Fruit fly (Drosophila melanogaster) whole organism, embryonic: ENCODE measurements around the gene MED18.
A peak's percentile ranks its signal among the peaks of the same experiment; 100 is the strongest.

Source experiments
- Blimp-1 ChIP-seq: fragments of 200-800 bp; sonication (Bioruptor generic); optimal IDR thresholded peaks from 3 replicates; lab custom pipeline; 2018; ENCODE audit warnings: missing biosample characterization, missing genetic modification characterization, mild to moderate bottlenecking, moderate library complexity, missing genetic modification reagents
- CG10147 ChIP-seq: fragments of 200-800 bp; sonication (Bioruptor generic); optimal IDR thresholded peaks from 2 replicates; lab custom pipeline; 2019; ENCODE audit warnings: missing biosample characterization, mild to moderate bottlenecking, missing genetic modification characterization, moderate library complexity
- CG10267 ChIP-seq: fragments of 200-800 bp; sonication (Bioruptor generic); optimal IDR thresholded peaks from 2 replicates; lab custom pipeline; 2018; ENCODE audit warnings: missing biosample characterization, mild to moderate bottlenecking, missing genetic modification characterization, moderate library complexity
- CG11456 ChIP-seq: fragments of 200-800 bp; sonication (Bioruptor generic); IDR thresholded peaks from 3 replicates; pipeline ENCODE4 v1.3.6; 2022; ENCODE audit warnings: missing biosample characterization, missing genetic modification characterization
- CG11560 ChIP-seq: fragments of 200-800 bp; sonication (Bioruptor generic); IDR thresholded peaks from 3 replicates; pipeline ENCODE4 v1.3.6; 2022; ENCODE audit warnings: missing biosample characterization, missing genetic modification characterization
- CG12104 ChIP-seq: fragments of 200-800 bp; sonication (Bioruptor generic); optimal IDR thresholded peaks from 3 replicates; lab custom pipeline; 2016; ENCODE audit warnings: missing biosample characterization, missing genetic modification characterization
- CG12659 ChIP-seq: fragments of 200-800 bp; sonication (Bioruptor generic); optimal IDR thresholded peaks from 3 replicates; lab custom pipeline; 2017; ENCODE audit warnings: mild to moderate bottlenecking, missing biosample characterization, missing genetic modification reagents, missing genetic modification characterization
- CG12942 ChIP-seq: fragments of 200-800 bp; sonication (Bioruptor generic); optimal IDR thresholded peaks from 3 replicates; lab custom pipeline; 2016; ENCODE audit warnings: missing biosample characterization, missing genetic modification characterization
- CG14050 ChIP-seq: fragments of 200-800 bp; sonication (Bioruptor generic); IDR thresholded peaks from 3 replicates; pipeline ENCODE4 v1.3.6; 2022; ENCODE audit warnings: missing biosample characterization, missing genetic modification characterization
- CG31224 ChIP-seq: fragments of 200-800 bp; sonication (Bioruptor generic); IDR thresholded peaks from 2 replicates; pipeline ENCODE4 v1.3.6; 2022; ENCODE audit warnings: missing biosample characterization, missing genetic modification characterization
- CG31441 ChIP-seq: fragments of 200-800 bp; sonication (Bioruptor generic); IDR thresholded peaks from 2 replicates; pipeline ENCODE4 v1.3.6; 2022; ENCODE audit warnings: missing biosample characterization, missing genetic modification characterization
- CG3281 ChIP-seq: fragments of 200-800 bp; sonication (Bioruptor generic); optimal IDR thresholded peaks from 3 replicates; lab custom pipeline; 2017; ENCODE audit warnings: missing biosample characterization, mild to moderate bottlenecking, missing genetic modification characterization
- CG3407 ChIP-seq: fragments of 200-800 bp; sonication (Bioruptor generic); optimal IDR thresholded peaks from 2 replicates; lab custom pipeline; 2018; ENCODE audit warnings: missing biosample characterization, mild to moderate bottlenecking, missing genetic modification characterization
- CG8478 ChIP-seq: fragments of >200 bp; optimal IDR thresholded peaks from 2 replicates; lab custom pipeline; 2018
- CG9609 ChIP-seq: fragments of 200-800 bp; sonication (Bioruptor generic); optimal IDR thresholded peaks from 3 replicates; lab custom pipeline; 2016; ENCODE audit warnings: missing biosample characterization, missing genetic modification characterization
- CG9797 ChIP-seq: fragments of 200-800 bp; sonication (Bioruptor generic); optimal IDR thresholded peaks from 3 replicates; lab custom pipeline; 2018; ENCODE audit warnings: missing biosample characterization, mild to moderate bottlenecking, missing genetic modification characterization
- CG9932 ChIP-seq: fragments of 200-800 bp; sonication (Bioruptor generic); IDR thresholded peaks from 2 replicates; pipeline ENCODE4 v1.3.6; 2022; ENCODE audit warnings: missing biosample characterization, missing genetic modification characterization
- Dip2 ChIP-seq: fragments of 200-800 bp; sonication (Bioruptor generic); IDR thresholded peaks from 2 replicates; pipeline ENCODE4 v1.3.6; 2022; ENCODE audit warnings: missing biosample characterization, missing genetic modification characterization
- Ets97D ChIP-seq: fragments of 200-800 bp; sonication (Bioruptor generic); optimal IDR thresholded peaks from 3 replicates; lab custom pipeline; 2016; ENCODE audit warnings: missing biosample characterization, missing genetic modification characterization
- Fer2 ChIP-seq: fragments of 200-800 bp; sonication (Bioruptor generic); optimal IDR thresholded peaks from 2 replicates; lab custom pipeline; 2018; ENCODE audit warnings: missing biosample characterization, mild to moderate bottlenecking, missing genetic modification characterization, moderate library complexity
- HLH54F ChIP-seq: fragments of 200-800 bp; sonication (Bioruptor generic); optimal IDR thresholded peaks from 3 replicates; lab custom pipeline; 2016; ENCODE audit warnings: missing biosample characterization, missing genetic modification characterization
- Hmx ChIP-seq: fragments of 200-800 bp; sonication (Bioruptor generic); optimal IDR thresholded peaks from 2 replicates; lab custom pipeline; 2016; ENCODE audit warnings: missing biosample characterization, missing genetic modification characterization
- Meics ChIP-seq: fragments of 200-800 bp; sonication (Bioruptor generic); optimal IDR thresholded peaks from 2 replicates; lab custom pipeline; 2017; ENCODE audit warnings: missing biosample characterization, mild to moderate bottlenecking, missing genetic modification characterization
- NC2β ChIP-seq: fragments of 200-800 bp; sonication (Bioruptor generic); optimal IDR thresholded peaks from 2 replicates; lab custom pipeline; 2016; ENCODE audit warnings: missing biosample characterization, missing genetic modification characterization
- PHDP ChIP-seq: fragments of 200-800 bp; sonication (Bioruptor generic); optimal IDR thresholded peaks from 3 replicates; lab custom pipeline; 2018; ENCODE audit warnings: missing biosample characterization, mild to moderate bottlenecking, missing genetic modification characterization, moderate library complexity
- Sin3A ChIP-seq: fragments of >200 bp; optimal IDR thresholded peaks from 2 replicates; lab custom pipeline; 2018
- YL-1 ChIP-seq: fragments of 200-800 bp; sonication (Bioruptor generic); optimal IDR thresholded peaks from 3 replicates; lab custom pipeline; 2017; ENCODE audit warnings: missing biosample characterization, mild to moderate bottlenecking, missing genetic modification characterization
- ash1 ChIP-seq: fragments of 200-800 bp; sonication (Bioruptor generic); optimal IDR thresholded peaks from 2 replicates; lab custom pipeline; 2018; ENCODE audit warnings: missing biosample characterization, mild to moderate bottlenecking, missing genetic modification characterization
- bigmax ChIP-seq: fragments of 200-800 bp; sonication (Bioruptor generic); optimal IDR thresholded peaks from 2 replicates; lab custom pipeline; 2018; ENCODE audit warnings: missing biosample characterization, mild to moderate bottlenecking, missing genetic modification characterization
- chinmo ChIP-seq: fragments of 200-800 bp; sonication (Bioruptor generic); IDR thresholded peaks from 4 replicates; pipeline ENCODE4 v1.3.6; 2022; ENCODE audit warnings: missing biosample characterization, missing genetic modification characterization; ENCODE audit not compliant: partially characterized antibody
- ci ChIP-seq: fragments of 200-800 bp; sonication (Bioruptor generic); IDR thresholded peaks from 3 replicates; pipeline ENCODE4 v1.3.6; 2022; ENCODE audit warnings: missing biosample characterization, missing genetic modification characterization
- crp ChIP-seq, 2 experiments: fragments of 200-800 bp; sonication (Bioruptor generic); optimal IDR thresholded peaks; 2 replicates in 1 of 2; 3 replicates in 1 of 2; lab custom pipeline; 2017; ENCODE audit warnings: missing biosample characterization in 2 of 2, missing genetic modification characterization in 2 of 2, mild to moderate bottlenecking in 1 of 2, moderate library complexity in 1 of 2
- dan ChIP-seq: fragments of 200-800 bp; sonication (Bioruptor generic); IDR thresholded peaks from 2 replicates; pipeline ENCODE4 v1.3.6; 2022; ENCODE audit warnings: missing biosample characterization, missing genetic modification characterization
- dimm ChIP-seq: fragments of 200-800 bp; sonication (Bioruptor generic); IDR thresholded peaks from 2 replicates; pipeline ENCODE4 v1.3.6; 2022; ENCODE audit warnings: missing biosample characterization, missing genetic modification characterization
- dmrt11E ChIP-seq: fragments of 200-800 bp; sonication (Bioruptor generic); optimal IDR thresholded peaks from 3 replicates; lab custom pipeline; 2018; ENCODE audit warnings: missing biosample characterization, mild to moderate bottlenecking, missing genetic modification characterization, moderate library complexity
- dysf ChIP-seq: fragments of 200-800 bp; sonication (Bioruptor generic); IDR thresholded peaks from 3 replicates; pipeline ENCODE4 v1.3.6; 2022; ENCODE audit warnings: missing biosample characterization, missing genetic modification characterization
- esg ChIP-seq: fragments of 200-800 bp; sonication (Bioruptor generic); conservative IDR thresholded peaks from 2 replicates; pipeline ENCODE4 v1.3.6; 2022; ENCODE audit warnings: missing biosample characterization, missing genetic modification characterization
- gce ChIP-seq: fragments of 200-800 bp; sonication (Bioruptor generic); IDR thresholded peaks from 3 replicates; pipeline ENCODE4 v1.3.6; 2022; ENCODE audit warnings: missing biosample characterization, missing genetic modification characterization
- gfzf ChIP-seq: fragments of 200-800 bp; sonication (Bioruptor generic); optimal IDR thresholded peaks from 2 replicates; lab custom pipeline; 2016; ENCODE audit warnings: missing biosample characterization, mild to moderate bottlenecking, missing genetic modification characterization, moderate library complexity
- mirr ChIP-seq: fragments of 200-800 bp; sonication (Bioruptor generic); optimal IDR thresholded peaks from 3 replicates; lab custom pipeline; 2018; ENCODE audit warnings: missing biosample characterization, mild to moderate bottlenecking, missing genetic modification characterization
- mld ChIP-seq: fragments of 200-800 bp; sonication (Bioruptor generic); IDR thresholded peaks from 3 replicates; pipeline ENCODE4 v1.3.6; 2022; ENCODE audit warnings: missing biosample characterization, missing genetic modification characterization; ENCODE audit not compliant: partially characterized antibody
- pan ChIP-seq, 4 experiments: fragments of >200 bp in 3 of 4; fragments of 200-800 bp in 1 of 4; sonication (Bioruptor generic) in 1 of 4; optimal IDR thresholded peaks in 3 of 4; IDR thresholded peaks in 1 of 4; 2 replicates each; pipeline versions ENCODE4 v1.3.6 to Lab custom; 2017 to 2022; ENCODE audit warnings: missing biosample characterization in 2 of 4, missing genetic modification characterization in 2 of 4, mixed read lengths in 1 of 4
- pum ChIP-seq: fragments of 200-800 bp; sonication (Bioruptor generic); optimal IDR thresholded peaks from 2 replicates; lab custom pipeline; 2016; ENCODE audit warnings: missing biosample characterization, missing genetic modification characterization
- sens ChIP-seq: fragments of 200-800 bp; sonication (Bioruptor generic); peaks from one replicate; lab custom pipeline; 2016; ENCODE audit warnings: missing biosample characterization, missing genetic modification characterization
- shn ChIP-seq: fragments of 200-800 bp; sonication (Bioruptor generic); optimal IDR thresholded peaks from 3 replicates; lab custom pipeline; 2016; ENCODE audit warnings: missing biosample characterization, missing genetic modification characterization
- sima ChIP-seq: fragments of 200-800 bp; sonication (Bioruptor generic); optimal IDR thresholded peaks from 2 replicates; lab custom pipeline; 2016; ENCODE audit warnings: missing biosample characterization, missing genetic modification characterization
- sob ChIP-seq: fragments of 200-800 bp; sonication (Bioruptor generic); IDR thresholded peaks from 2 replicates; pipeline ENCODE4 v1.3.6; 2022; ENCODE audit warnings: missing biosample characterization, missing genetic modification characterization
- tgo ChIP-seq: fragments of 200-800 bp; sonication (Bioruptor generic); IDR thresholded peaks from 3 replicates; pipeline ENCODE4 v1.3.6; 2022; ENCODE audit warnings: missing biosample characterization, missing genetic modification characterization
- trem ChIP-seq: fragments of 200-800 bp; optimal IDR thresholded peaks from 3 replicates; lab custom pipeline; 2019; ENCODE audit warnings: missing biosample characterization, mild to moderate bottlenecking, missing genetic modification characterization, moderate library complexity
- ttk ChIP-seq: fragments of 200-800 bp; sonication (Bioruptor generic); IDR thresholded peaks from 2 replicates; pipeline ENCODE4 v2.1.2; 2022; ENCODE audit warnings: missing biosample characterization, missing genetic modification characterization
- unc-4 ChIP-seq: fragments of 200-800 bp; sonication (Bioruptor generic); IDR thresholded peaks from 2 replicates; pipeline ENCODE4 v1.3.6; 2022; ENCODE audit warnings: missing biosample characterization, missing genetic modification characterization; ENCODE audit not compliant: partially characterized antibody

Gene MED18

DNA sequence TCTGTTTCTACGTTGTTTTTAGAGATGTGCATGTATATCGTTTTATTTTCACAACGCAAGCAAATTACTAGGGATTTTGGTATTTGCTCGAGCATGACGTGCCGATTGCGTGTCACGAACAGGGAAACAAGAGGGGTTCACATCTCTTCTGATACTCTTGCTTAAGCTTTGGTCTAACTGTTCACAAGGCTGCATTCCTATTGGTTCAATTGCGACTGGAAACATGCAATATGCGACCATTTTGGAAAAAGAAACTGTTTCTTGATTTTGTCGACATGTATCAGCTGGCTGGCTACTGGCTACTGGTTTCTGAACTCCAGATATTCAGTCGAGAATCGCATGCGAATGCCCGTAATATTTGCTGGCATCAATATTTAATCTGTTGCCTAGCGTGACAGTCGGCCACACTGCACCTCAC lies 14.4 kb downstream of the MED18 start, which contains the start of gene Coa8 (continued):
- TF ChIP-seq dmrt11E (tag; lab: Kevin White, UChicago) (peak; percentile 6), Fer2 (tag; lab: Kevin White, UChicago) (no peak), CG12659 (GFP tag; lab: Kevin White, UChicago) (peak; percentile 25), CG14050 (GFP tag; lab: Robert Waterston, UW) (no peak), CG11560 (tag; lab: Robert Waterston, UW) (no peak), CG11456 (GFP tag; lab: Robert Waterston, UW) (0 out of 3 replicates have a peak, but pooled peaks have one; percentile 43), CG10267 (tag; lab: Kevin White, UChicago) (no peak), CG12104 (GFP tag; lab: Kevin White, UChicago) (no peak), Sin3A (lab: Kevin White, UChicago) (peak; percentile 39), ash1 (GFP tag; lab: Kevin White, UChicago) (no peak), pan (optimal IDR thresholded peaks at IDR 0.05; lab: Kevin White, UChicago) (no peak), pan (GFP tag; optimal IDR thresholded peaks at IDR 0.05 in 1 of 2, IDR thresholded peaks at IDR 0.05 in 1 of 2) (peak in 1 of 2 experiments; percentile 54), ttk (GFP tag; lab: Robert Waterston, UW) (peak; percentile 18; the same call in 1 of the 2 replicates), NC2β (no peak), mirr (peak; percentile 32), PHDP (peak; percentile 30), esg (GFP tag; lab: Robert Waterston, UW) (no peak; the same call in 1 of the 2 replicates), CG10147 (GFP tag; lab: Kevin White, UChicago) (peak; percentile 3), trem (tag; lab: Kevin White, UChicago) (peak; percentile 7), dysf (peak; percentile 63; the same call in 2 of the 3 replicates), CG3281 (GFP tag; lab: Kevin White, UChicago) (peak; percentile 21), sens (GFP tag; lab: Kevin White, UChicago) (peak; percentile 81), CG31441 (GFP tag; lab: Robert Waterston, UW) (0 out of 2 replicates have a peak, but pooled peaks have one; percentile 4), dimm (GFP tag; lab: Robert Waterston, UW) (no peak), sob (GFP tag; lab: Robert Waterston, UW) (0 out of 2 replicates have a peak, but pooled peaks have one; percentile 52), pum (GFP tag; lab: Kevin White, UChicago) (peak; percentile 46), HLH54F (GFP tag; lab: Kevin White, UChicago) (peak; percentile 43), mld (GFP tag; lab: Robert Waterston, UW) (peak; percentile 57; the same call in 1 of the 3 replicates), sima (GFP tag; lab: Kevin White, UChicago) (no peak), CG12942 (GFP tag; lab: Kevin White, UChicago) (peak; percentile 23), bigmax (GFP tag; lab: Kevin White, UChicago) (no peak), CG8478 (no peak), Hmx (GFP tag; lab: Kevin White, UChicago) (no peak), chinmo (no peak), YL-1 (GFP tag; lab: Kevin White, UChicago) (peak; percentile 10), Ets97D (GFP tag; lab: Kevin White, UChicago) (peak; percentile 9), gce (no peak), Dip2 (GFP tag; lab: Robert Waterston, UW) (no peak), dan (GFP tag; lab: Robert Waterston, UW) (no peak), CG31224 (GFP tag; lab: Robert Waterston, UW) (peak; percentile 87), CG9609 (peak; percentile 66), Meics (GFP tag; lab: Kevin White, UChicago) (peak; percentile 38), unc-4 (peak; percentile 28; the same call in 1 of the 2 replicates), ci (GFP tag; lab: Robert Waterston, UW) (0 out of 3 replicates have a peak, but pooled peaks have one; percentile 18), CG9797 (GFP tag; lab: Kevin White, UChicago) (peak; percentile 33), Blimp-1 (peak; percentile 2), tgo (GFP tag; lab: Robert Waterston, UW) (peak; percentile 27; the same call in 1 of the 3 replicates), CG3407 (no peak), crp (GFP tag; optimal IDR thresholded peaks at IDR 0.05; lab: Kevin White, UChicago) (peak in 1 of 2 experiments; percentile 53), shn (GFP tag; lab: Kevin White, UChicago) (peak; percentile 60), gfzf (GFP tag; lab: Kevin White, UChicago) (peak; percentile 69), CG9932 (peak; percentile 61)
